Worm (Caenorhabditis elegans) whole organism, L3 larva: ENCODE data around the gene csa-1.

Experiments
- ama-1 ChIP-seq: fragments of 150-350 bp; optimal IDR thresholded peaks from 2 replicates; lab custom pipeline; 2018
- egl-27 ChIP-seq: sonication (generic microtip); optimal IDR thresholded peaks from 4 replicates; lab custom pipeline; 2017; ENCODE audit warnings: missing biosample characterization, missing genetic modification reagents, missing genetic modification characterization
- elt-2 ChIP-seq: sonication (generic microtip); optimal IDR thresholded peaks from 2 replicates; lab custom pipeline; 2016; ENCODE audit warnings: missing genetic modification reagents, mild to moderate bottlenecking, missing genetic modification characterization, missing compliant biosample characterization
- fkh-10 ChIP-seq: sonication (generic microtip); optimal IDR thresholded peaks from 2 replicates; lab custom pipeline; 2017; ENCODE audit warnings: missing biosample characterization, missing genetic modification reagents, missing genetic modification characterization
- fos-1 ChIP-seq: fragments of 150-350 bp; optimal IDR thresholded peaks from 2 replicates; lab custom pipeline; 2014; ENCODE audit warnings: missing biosample characterization, missing genetic modification characterization
- nhr-11 ChIP-seq: fragments of 150-350 bp; optimal IDR thresholded peaks from 2 replicates; lab custom pipeline; 2014; ENCODE audit warnings: missing biosample characterization, missing genetic modification characterization
- pha-4 ChIP-seq: fragments of 150-350 bp; optimal IDR thresholded peaks from 2 replicates; lab custom pipeline; 2014; ENCODE audit warnings: missing biosample characterization, missing genetic modification reagents, missing genetic modification characterization
- pqm-1 ChIP-seq: fragments of 150-350 bp; optimal IDR thresholded peaks from 2 replicates; lab custom pipeline; 2017; ENCODE audit warnings: missing biosample characterization, missing genetic modification characterization, inconsistent platforms
- unc-62 ChIP-seq: fragments of 150-350 bp; sonication (generic microtip); optimal IDR thresholded peaks from 4 replicates; lab custom pipeline; 2014; ENCODE audit warnings: missing biosample characterization, missing genetic modification reagents, missing genetic modification characterization
- ztf-11 ChIP-seq: fragments of 150-350 bp; optimal IDR thresholded peaks from 2 replicates; lab custom pipeline; 2014; ENCODE audit warnings: missing biosample characterization, missing genetic modification characterization

DNA sequence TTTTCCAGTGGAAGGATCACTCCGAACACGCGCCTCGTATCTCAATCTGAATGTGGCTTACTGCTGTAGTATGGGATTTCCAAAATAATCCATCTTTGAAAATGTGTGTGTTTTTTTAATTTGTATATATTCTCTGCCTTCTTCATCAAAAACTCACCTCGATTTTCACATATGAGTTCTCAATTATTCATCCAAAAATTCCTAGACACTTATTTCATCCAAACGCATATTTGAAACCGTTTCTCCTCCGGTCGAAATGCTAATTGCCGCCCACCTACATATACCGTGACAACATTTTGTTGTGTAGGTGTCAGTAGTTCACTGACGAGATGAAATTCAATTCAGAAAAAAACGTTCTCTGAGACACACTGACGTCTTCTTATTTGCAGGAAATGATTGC is 27.9 kb upstream of the csa-1 start:
- TF ChIP-seq fkh-10 (GFP tag; lab: Kevin White, UChicago): no peak
- no peak for TF ChIP-seq pqm-1
- no peak for TF ChIP-seq elt-2
- no peak for TF ChIP-seq fos-1 (tag; lab: Kevin White, UChicago)
- TF ChIP-seq pha-4 (tag; lab: Kevin White, UChicago): no peak
- TF ChIP-seq unc-62: no peak
- TF ChIP-seq ztf-11 (tag; lab: Kevin White, UChicago): no peak
- no peak for TF ChIP-seq ama-1 (lab: Kevin White, UChicago)
- no peak for TF ChIP-seq egl-27
- TF ChIP-seq nhr-11: no peak
